Worm (Caenorhabditis elegans) whole organism, mixed stage, embryonic: ENCODE data around the gene F22B5.5.

Experiments used
- elt-1 ChIP-seq: sonication (generic microtip); optimal IDR thresholded peaks from 2 replicates; lab custom pipeline; 2017; ENCODE audit warnings: missing genetic modification characterization, mild to moderate bottlenecking, missing compliant biosample characterization, antibody characterized with exemption, moderate library complexity, borderline replicate concordance; ENCODE audit not compliant: insufficient read depth
- elt-3 ChIP-seq: fragments of 150-350 bp; optimal IDR thresholded peaks from 2 replicates; lab custom pipeline; 2014; ENCODE audit warnings: missing biosample characterization, missing genetic modification characterization
- lin-13 ChIP-seq: fragments of 150-350 bp; optimal IDR thresholded peaks from 2 replicates; lab custom pipeline; 2014; ENCODE audit warnings: missing biosample characterization, missing genetic modification characterization
- nhr-2 ChIP-seq: fragments of 150-350 bp; optimal IDR thresholded peaks from 2 replicates; lab custom pipeline; 2014; ENCODE audit warnings: missing biosample characterization, missing genetic modification characterization
- nhr-237 ChIP-seq: fragments of 150-350 bp; optimal IDR thresholded peaks from 2 replicates; lab custom pipeline; 2014; ENCODE audit warnings: missing biosample characterization, missing genetic modification characterization
- nhr-28 ChIP-seq: fragments of 150-350 bp; optimal IDR thresholded peaks from 2 replicates; lab custom pipeline; 2014; ENCODE audit warnings: missing biosample characterization, missing genetic modification characterization
- snpc-4 ChIP-seq: fragments of 150-350 bp; optimal IDR thresholded peaks from 2 replicates; lab custom pipeline; 2014; ENCODE audit warnings: missing biosample characterization, missing genetic modification characterization
- sptf-1 ChIP-seq: sonication (generic microtip); optimal IDR thresholded peaks from 2 replicates; lab custom pipeline; 2017; ENCODE audit warnings: mild to moderate bottlenecking, missing genetic modification characterization, moderate library complexity, missing compliant biosample characterization
- unc-62 ChIP-seq: fragments of 150-350 bp; optimal IDR thresholded peaks from 2 replicates; lab custom pipeline; 2014; ENCODE audit warnings: missing biosample characterization, missing genetic modification reagents, missing genetic modification characterization
- ztf-11 ChIP-seq: fragments of 150-350 bp; optimal IDR thresholded peaks from 2 replicates; lab custom pipeline; 2014; ENCODE audit warnings: missing biosample characterization, missing genetic modification characterization

DNA sequence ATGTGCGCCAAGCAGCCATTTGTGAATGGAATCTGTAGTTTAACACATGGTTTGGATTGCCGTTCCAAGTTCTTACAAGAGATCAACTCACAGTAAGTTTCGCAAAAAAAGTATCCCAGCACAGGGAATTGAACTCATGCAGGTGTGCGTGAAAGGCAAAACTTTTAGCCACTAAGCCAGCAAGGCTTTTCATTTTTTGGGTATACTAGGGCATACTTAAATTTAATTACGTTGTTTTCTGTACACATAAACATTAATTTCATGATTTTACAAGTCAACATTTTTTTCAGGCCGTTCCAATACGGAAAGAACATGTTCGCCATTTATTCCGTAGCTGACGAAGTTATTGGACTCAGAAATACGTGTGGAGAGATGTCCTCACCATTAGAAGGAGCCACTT is 12.9 kb downstream of the F22B5.5 start:
- no peak for TF ChIP-seq nhr-237
- no peak for TF ChIP-seq lin-13 (tag; lab: Kevin White, UChicago)
- TF ChIP-seq nhr-28 (tag; lab: Kevin White, UChicago): no peak
- no peak for TF ChIP-seq ztf-11 (tag; lab: Kevin White, UChicago)
- TF ChIP-seq nhr-2 (tag; lab: Kevin White, UChicago): no peak
- no peak for TF ChIP-seq sptf-1 (tag; lab: Kevin White, UChicago)
- TF ChIP-seq snpc-4 (tag; lab: Kevin White, UChicago): no peak
- TF ChIP-seq elt-3 (tag; lab: Kevin White, UChicago): no peak
- no peak for TF ChIP-seq unc-62 (GFP tag; lab: Kevin White, UChicago)
- no peak for TF ChIP-seq elt-1 (tag; lab: Kevin White, UChicago)
